In the genomic region with DNA sequence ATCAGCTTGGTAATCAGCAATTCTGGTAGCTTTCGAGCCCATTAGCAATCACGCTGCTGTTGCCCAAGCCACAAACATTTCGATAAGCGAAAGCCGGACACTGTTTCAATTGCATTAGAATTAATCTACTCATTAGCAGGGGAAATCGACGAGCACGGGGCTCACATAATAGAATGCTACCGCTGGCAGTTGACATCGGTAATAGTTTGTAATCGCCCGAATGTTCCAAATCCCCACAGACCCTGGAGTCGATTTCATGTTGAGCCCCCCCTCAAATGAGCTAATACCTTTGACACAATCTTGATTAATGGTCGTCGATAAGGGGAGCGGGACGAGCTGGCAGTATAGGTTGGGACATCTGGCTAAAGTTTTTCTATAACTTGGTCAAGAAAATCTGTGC, we compare ENCODE assay signal across 1 fruit fly cellular context.
A peak's percentile ranks its signal among the peaks of the same experiment; 100 is the strongest.
TF ChIP-seq lines count a peak whose summit lies in the region.

No protein-coding gene starts in this region.

TF ChIP-seq in whole organism, embryonic, 481 proteins besides CTCF, POLR2A, EP300 and RAD21 (continued from another document):
- TF ChIP-seq Fer1 (GFP tag; optimal IDR thresholded peaks at IDR 0.05; lab: Kevin White, UChicago) = peak; percentile 1
